Fruit fly (Drosophila melanogaster) whole organism, embryonic: ENCODE results near the gene Tfb4.

Source experiments
- Atf6 ChIP-seq: fragments of 200-800 bp; sonication (Bioruptor generic); IDR thresholded peaks from 2 replicates; pipeline ENCODE4 v1.3.6; 2022; ENCODE audit warnings: missing biosample characterization, missing genetic modification characterization
- Bteb2 ChIP-seq: fragments of 200-800 bp; sonication (Bioruptor generic); optimal IDR thresholded peaks from 2 replicates; lab custom pipeline; 2016; ENCODE audit warnings: missing biosample characterization, missing genetic modification characterization
- CG10267 ChIP-seq: fragments of 200-800 bp; sonication (Bioruptor generic); optimal IDR thresholded peaks from 2 replicates; lab custom pipeline; 2018; ENCODE audit warnings: missing biosample characterization, mild to moderate bottlenecking, missing genetic modification characterization, moderate library complexity
- CG10565 ChIP-seq: fragments of 200-800 bp; sonication (Bioruptor generic); optimal IDR thresholded peaks from 3 replicates; lab custom pipeline; 2016; ENCODE audit warnings: missing biosample characterization, mild to moderate bottlenecking, missing genetic modification characterization
- CG11456 ChIP-seq: fragments of 200-800 bp; sonication (Bioruptor generic); IDR thresholded peaks from 3 replicates; pipeline ENCODE4 v1.3.6; 2022; ENCODE audit warnings: missing biosample characterization, missing genetic modification characterization
- CG11696 ChIP-seq: fragments of 200-800 bp; sonication (Bioruptor generic); IDR thresholded peaks from 2 replicates; pipeline ENCODE4 v1.3.6; 2022; ENCODE audit warnings: missing biosample characterization, missing genetic modification characterization
- CG12071 ChIP-seq: fragments of 200-800 bp; sonication (Bioruptor generic); optimal IDR thresholded peaks from 3 replicates; lab custom pipeline; 2018; ENCODE audit warnings: missing biosample characterization, mild to moderate bottlenecking, missing genetic modification characterization
- CG13424 ChIP-seq: fragments of 200-800 bp; sonication (Bioruptor generic); optimal IDR thresholded peaks from 2 replicates; lab custom pipeline; 2019; ENCODE audit warnings: missing biosample characterization, mild to moderate bottlenecking, missing genetic modification characterization, moderate library complexity
- CG14050 ChIP-seq: fragments of 200-800 bp; sonication (Bioruptor generic); IDR thresholded peaks from 3 replicates; pipeline ENCODE4 v1.3.6; 2022; ENCODE audit warnings: missing biosample characterization, missing genetic modification characterization
- CG15011 ChIP-seq: fragments of 200-800 bp; sonication (Bioruptor generic); optimal IDR thresholded peaks from 3 replicates; lab custom pipeline; 2018; ENCODE audit warnings: missing biosample characterization, mild to moderate bottlenecking, missing genetic modification characterization
- CG15601 ChIP-seq: fragments of 200-800 bp; sonication (Bioruptor generic); optimal IDR thresholded peaks from 3 replicates; lab custom pipeline; 2019; ENCODE audit warnings: missing biosample characterization, mild to moderate bottlenecking, missing genetic modification characterization, moderate library complexity
- CG2120 ChIP-seq: fragments of 200-800 bp; sonication (Bioruptor generic); optimal IDR thresholded peaks from 3 replicates; lab custom pipeline; 2016; ENCODE audit warnings: missing biosample characterization, missing genetic modification characterization
- CG2129 ChIP-seq: fragments of 200-800 bp; sonication (Bioruptor generic); IDR thresholded peaks from 2 replicates; pipeline ENCODE4 v1.3.6; 2022; ENCODE audit warnings: missing biosample characterization, missing genetic modification characterization; ENCODE audit not compliant: partially characterized antibody
- CG2678 ChIP-seq: fragments of 200-800 bp; sonication (Bioruptor generic); optimal IDR thresholded peaks from 3 replicates; lab custom pipeline; 2019; ENCODE audit warnings: missing biosample characterization, mild to moderate bottlenecking, missing genetic modification characterization, moderate library complexity
- CG42726 ChIP-seq: fragments of 200-800 bp; sonication (Bioruptor generic); IDR thresholded peaks from 2 replicates; pipeline ENCODE4 v1.3.6; 2022; ENCODE audit warnings: missing biosample characterization, missing genetic modification characterization; ENCODE audit not compliant: partially characterized antibody
- CG4360 ChIP-seq: fragments of 200-800 bp; sonication (Bioruptor generic); IDR thresholded peaks from 2 replicates; pipeline ENCODE4 v1.3.6; 2022; ENCODE audit warnings: missing biosample characterization, missing genetic modification characterization
- CG8478 ChIP-seq: fragments of >200 bp; optimal IDR thresholded peaks from 2 replicates; lab custom pipeline; 2018
- Deaf1 ChIP-seq: fragments of 200-800 bp; optimal IDR thresholded peaks from 3 replicates; lab custom pipeline; 2019; ENCODE audit warnings: missing biosample characterization, mild to moderate bottlenecking, missing genetic modification characterization, moderate library complexity
- Elba2 ChIP-seq: fragments of 200-800 bp; sonication (Bioruptor generic); optimal IDR thresholded peaks from 3 replicates; lab custom pipeline; 2016; ENCODE audit warnings: missing biosample characterization, missing genetic modification characterization
- HLH4C ChIP-seq: fragments of 200-800 bp; sonication (Bioruptor generic); IDR thresholded peaks from 3 replicates; pipeline ENCODE4 v1.3.6; 2022; ENCODE audit warnings: missing biosample characterization, missing genetic modification characterization; ENCODE audit not compliant: partially characterized antibody
- HLH54F ChIP-seq: fragments of 200-800 bp; sonication (Bioruptor generic); optimal IDR thresholded peaks from 3 replicates; lab custom pipeline; 2016; ENCODE audit warnings: missing biosample characterization, missing genetic modification characterization
- HLHmδ ChIP-seq: fragments of 200-800 bp; sonication (Bioruptor generic); optimal IDR thresholded peaks from 2 replicates; lab custom pipeline; 2018; ENCODE audit warnings: missing biosample characterization, mild to moderate bottlenecking, missing genetic modification characterization, moderate library complexity
- Hr3 ChIP-seq: fragments of 200-800 bp; sonication (Bioruptor generic); optimal IDR thresholded peaks from 3 replicates; lab custom pipeline; 2016; ENCODE audit warnings: missing biosample characterization, missing genetic modification characterization
- Neu2 ChIP-seq: fragments of 200-800 bp; sonication (Bioruptor generic); optimal IDR thresholded peaks from 3 replicates; lab custom pipeline; 2016; ENCODE audit warnings: missing biosample characterization, missing genetic modification characterization, borderline replicate concordance
- Ravus ChIP-seq: fragments of 200-800 bp; sonication (Bioruptor generic); IDR thresholded peaks from 2 replicates; pipeline ENCODE4 v1.3.6; 2022; ENCODE audit warnings: missing biosample characterization, missing genetic modification characterization
- Scr ChIP-seq: fragments of 200-800 bp; sonication (Bioruptor generic); IDR thresholded peaks from 2 replicates; pipeline ENCODE4 v1.3.6; 2022; ENCODE audit warnings: missing biosample characterization, missing genetic modification characterization; ENCODE audit not compliant: partially characterized antibody
- Sry-β ChIP-seq: fragments of 200-800 bp; sonication (Bioruptor generic); optimal IDR thresholded peaks from 2 replicates; lab custom pipeline; 2018; ENCODE audit warnings: missing biosample characterization, mild to moderate bottlenecking, missing genetic modification characterization, moderate library complexity
- Tbp ChIP-seq: fragments of >200 bp; optimal IDR thresholded peaks from 2 replicates; lab custom pipeline; 2018; ENCODE audit warnings: missing biosample characterization, missing genetic modification characterization
- ab ChIP-seq: fragments of 200-800 bp; sonication (Bioruptor generic); optimal IDR thresholded peaks from 2 replicates; lab custom pipeline; 2016; ENCODE audit warnings: missing biosample characterization, missing genetic modification characterization
- az2 ChIP-seq: fragments of 200-800 bp; sonication (Bioruptor generic); optimal IDR thresholded peaks from 3 replicates; lab custom pipeline; 2016; ENCODE audit warnings: missing biosample characterization, missing genetic modification characterization
- bab2 ChIP-seq: fragments of 200-800 bp; sonication (Bioruptor generic); optimal IDR thresholded peaks from 2 replicates; lab custom pipeline; 2016; ENCODE audit warnings: missing biosample characterization, missing genetic modification characterization
- bigmax ChIP-seq: fragments of 200-800 bp; sonication (Bioruptor generic); optimal IDR thresholded peaks from 2 replicates; lab custom pipeline; 2018; ENCODE audit warnings: missing biosample characterization, mild to moderate bottlenecking, missing genetic modification characterization
- crol ChIP-seq: fragments of 200-800 bp; sonication (Bioruptor generic); IDR thresholded peaks from 2 replicates; pipeline ENCODE4 v1.3.6; 2022; ENCODE audit warnings: missing biosample characterization, missing genetic modification characterization
- da ChIP-seq: fragments of 200-800 bp; sonication (Bioruptor generic); optimal IDR thresholded peaks from 2 replicates; lab custom pipeline; 2016; ENCODE audit warnings: missing biosample characterization, missing genetic modification characterization
- dpn ChIP-seq, 2 experiments: fragments of 200-800 bp; sonication (Bioruptor generic); optimal IDR thresholded peaks; 3 replicates each; lab custom pipeline; 2016; ENCODE audit warnings: missing biosample characterization in 2 of 2, missing genetic modification characterization in 2 of 2
- ewg ChIP-seq: fragments of 200-800 bp; sonication (Bioruptor generic); optimal IDR thresholded peaks from 3 replicates; lab custom pipeline; 2017; ENCODE audit warnings: mild to moderate bottlenecking, missing biosample characterization, missing genetic modification reagents, missing genetic modification characterization
- gt ChIP-seq: fragments of 200-800 bp; sonication (Bioruptor generic); IDR thresholded peaks from 2 replicates; pipeline ENCODE4 v1.3.6; 2022; ENCODE audit warnings: missing biosample characterization, missing genetic modification characterization
- insv ChIP-seq, 2 experiments: fragments of 200-800 bp; sonication (Bioruptor generic); optimal IDR thresholded peaks; 3 replicates each; lab custom pipeline; 2016 to 2018; ENCODE audit warnings: missing biosample characterization in 2 of 2, missing genetic modification characterization in 2 of 2
- jigr1 ChIP-seq: fragments of 200-800 bp; sonication (Bioruptor generic); IDR thresholded peaks from 3 replicates; pipeline ENCODE4 v1.3.6; 2022; ENCODE audit warnings: missing biosample characterization, missing genetic modification characterization
- oc ChIP-seq: fragments of 200-800 bp; sonication (Bioruptor generic); optimal IDR thresholded peaks from 2 replicates; lab custom pipeline; 2018; ENCODE audit warnings: missing biosample characterization, mild to moderate bottlenecking, missing genetic modification characterization, moderate library complexity
- pb ChIP-seq: fragments of 200-800 bp; sonication (Bioruptor generic); optimal IDR thresholded peaks from 3 replicates; lab custom pipeline; 2016; ENCODE audit warnings: missing biosample characterization, missing genetic modification characterization
- pho ChIP-seq: fragments of 200-800 bp; sonication (Bioruptor generic); optimal IDR thresholded peaks from 2 replicates; lab custom pipeline; 2016; ENCODE audit warnings: missing biosample characterization, missing genetic modification characterization
- seq ChIP-seq: fragments of 200-800 bp; sonication (Bioruptor generic); IDR thresholded peaks from 2 replicates; pipeline ENCODE4 v1.3.6; 2022; ENCODE audit warnings: missing biosample characterization, missing genetic modification characterization
- tna ChIP-seq: fragments of 200-800 bp; sonication (Bioruptor generic); IDR thresholded peaks from 2 replicates; pipeline ENCODE4 v1.3.6; 2022; ENCODE audit warnings: missing biosample characterization, missing genetic modification characterization; ENCODE audit not compliant: partially characterized antibody
- tx ChIP-seq: fragments of 200-800 bp; sonication (Bioruptor generic); optimal IDR thresholded peaks from 2 replicates; lab custom pipeline; 2016; ENCODE audit warnings: missing biosample characterization, missing genetic modification characterization
- vnd ChIP-seq: fragments of 200-800 bp; sonication (Bioruptor generic); IDR thresholded peaks from 3 replicates; pipeline ENCODE4 v1.3.6; 2022; ENCODE audit warnings: missing biosample characterization, missing genetic modification characterization; ENCODE audit not compliant: partially characterized antibody
- wek ChIP-seq: fragments of 200-800 bp; sonication (Bioruptor generic); optimal IDR thresholded peaks from 3 replicates; lab custom pipeline; 2018; ENCODE audit warnings: missing biosample characterization, mild to moderate bottlenecking, missing genetic modification characterization, moderate library complexity
- z ChIP-seq: fragments of 200-800 bp; sonication (Bioruptor generic); IDR thresholded peaks from 3 replicates; pipeline ENCODE4 v1.3.6; 2022; ENCODE audit warnings: missing biosample characterization, missing genetic modification characterization

Gene Tfb4

DNA sequence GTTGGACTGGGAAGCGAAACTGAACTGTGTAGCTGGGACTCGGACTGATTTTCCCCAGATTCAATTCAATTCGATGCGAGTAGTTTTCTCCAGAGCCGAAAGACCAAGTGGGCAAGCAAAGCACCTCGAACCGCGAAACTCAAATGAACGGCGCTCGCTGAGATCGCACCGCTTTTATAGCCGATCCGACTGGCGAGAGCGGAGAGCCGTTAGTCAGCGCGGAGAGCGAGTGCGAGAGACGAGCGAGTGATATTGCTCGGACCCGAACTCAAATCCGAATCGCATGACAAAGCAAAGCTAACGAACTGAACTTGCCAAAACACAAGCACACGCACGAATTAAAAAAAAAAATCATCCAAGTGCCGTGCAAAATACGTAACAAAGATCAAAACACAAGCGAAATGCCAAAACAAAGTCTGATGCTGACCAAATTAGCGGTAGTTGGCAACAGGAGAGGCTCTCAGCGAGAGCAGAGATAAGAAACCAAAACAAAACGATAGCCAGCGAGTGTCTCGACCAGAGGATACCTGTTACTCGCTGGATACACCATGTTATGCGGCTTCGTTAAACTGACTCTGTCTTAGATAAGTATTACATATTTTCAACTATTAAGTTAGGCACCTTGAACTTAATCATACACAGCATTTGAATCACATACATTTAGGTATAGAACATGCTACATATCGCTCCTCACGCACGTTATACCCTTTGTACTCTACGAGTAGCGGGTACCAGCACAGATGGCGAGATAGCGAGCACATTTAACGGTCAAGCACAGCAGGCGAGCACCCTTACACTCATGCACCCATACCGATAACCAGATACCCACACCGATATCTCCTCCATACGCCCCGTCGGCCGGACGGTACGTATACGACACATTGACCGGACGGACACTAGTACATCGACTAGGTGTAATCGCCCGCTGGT, 31.3 kb downstream of the Tfb4 start (continued):
- TF ChIP-seq vnd (no peak), tx (peak; percentile 59), CG11456 (GFP tag; lab: Robert Waterston, UW) (peak; percentile 66), wek (GFP tag; lab: Kevin White, UChicago) (no peak), dpn (GFP tag; optimal IDR thresholded peaks at IDR 0.05; lab: Kevin White, UChicago) (peak; percentile 55 to 78), Atf6 (GFP tag; lab: Robert Waterston, UW) (peak; percentile 78), gt (GFP tag; lab: Robert Waterston, UW) (no peak), jigr1 (GFP tag; lab: Robert Waterston, UW) (peak; percentile 46; the same call in 1 of the 3 replicates), CG12071 (GFP tag; lab: Kevin White, UChicago) (peak; percentile 15), CG14050 (peak; percentile 66), ab (GFP tag; lab: Kevin White, UChicago) (peak; percentile 55), Bteb2 (peak; percentile 76), CG10267 (tag; lab: Kevin White, UChicago) (peak; percentile 29), Neu2 (GFP tag; lab: Kevin White, UChicago) (no peak), crol (GFP tag; lab: Robert Waterston, UW) (no peak), ewg (GFP tag; lab: Kevin White, UChicago) (peak; percentile 53), Sry-β (GFP tag; lab: Kevin White, UChicago) (no peak), CG13424 (tag; lab: Kevin White, UChicago) (peak; percentile 59), az2 (GFP tag; lab: Kevin White, UChicago) (peak; percentile 62), Tbp (GFP tag; lab: Kevin White, UChicago) (no peak), CG15601 (tag; lab: Kevin White, UChicago) (no peak), da (peak; percentile 16), HLH54F (GFP tag; lab: Kevin White, UChicago) (peak; percentile 69), Elba2 (GFP tag; lab: Kevin White, UChicago) (no peak), CG2120 (peak; percentile 94), Hr3 (peak; percentile 59), HLH4C (peak; percentile 37; the same call in 2 of the 3 replicates), oc (tag; lab: Kevin White, UChicago) (no peak), CG10565 (GFP tag; lab: Kevin White, UChicago) (no peak), insv (GFP tag; optimal IDR thresholded peaks at IDR 0.05; lab: Kevin White, UChicago) (peak in 1 of 2 experiments; percentile 21), tna (GFP tag; lab: Robert Waterston, UW) (peak; percentile 42; the same call in 1 of the 2 replicates), pb (GFP tag; lab: Kevin White, UChicago) (no peak), CG8478 (no peak), seq (GFP tag; lab: Robert Waterston, UW) (peak; percentile 64; the same call in 1 of the 2 replicates), Ravus (GFP tag; lab: Robert Waterston, UW) (peak; percentile 30; the same call in 1 of the 2 replicates), bab2 (GFP tag; lab: Kevin White, UChicago) (peak; percentile 51), CG2129 (no peak), bigmax (GFP tag; lab: Kevin White, UChicago) (no peak), pho (GFP tag; lab: Kevin White, UChicago) (peak; percentile 77), Deaf1 (tag; lab: Kevin White, UChicago) (peak; percentile 97), CG11696 (peak; percentile 55), CG2678 (peak; percentile 80), HLHmδ (GFP tag; lab: Kevin White, UChicago) (peak; percentile 33), CG4360 (GFP tag; lab: Robert Waterston, UW) (no peak), CG15011 (GFP tag; lab: Kevin White, UChicago) (peak; percentile 50), CG42726 (GFP tag; lab: Robert Waterston, UW) (peak; percentile 55; the same call in 1 of the 2 replicates), z (GFP tag; lab: Robert Waterston, UW) (peak; percentile 67; the same call in 2 of the 3 replicates), Scr (GFP tag; lab: Robert Waterston, UW) (no peak)
